Fruit fly (Drosophila melanogaster) whole organism, embryonic: ENCODE measurements around the gene Pop2.

Experiments used
- Antp ChIP-seq: fragments of 200-800 bp; sonication (Bioruptor generic); optimal IDR thresholded peaks from 3 replicates; lab custom pipeline; 2016; ENCODE audit warnings: missing biosample characterization, missing genetic modification characterization
- CG10209 ChIP-seq: fragments of 200-800 bp; sonication (Bioruptor generic); optimal IDR thresholded peaks from 3 replicates; lab custom pipeline; 2017; ENCODE audit warnings: missing biosample characterization, mild to moderate bottlenecking, missing genetic modification characterization, missing genetic modification reagents
- CG11456 ChIP-seq: fragments of 200-800 bp; sonication (Bioruptor generic); IDR thresholded peaks from 3 replicates; pipeline ENCODE4 v1.3.6; 2022; ENCODE audit warnings: missing biosample characterization, missing genetic modification characterization
- CG11695 ChIP-seq: fragments of 200-800 bp; sonication (Bioruptor generic); IDR thresholded peaks from 3 replicates; pipeline ENCODE4 v1.3.6; 2022; ENCODE audit warnings: missing biosample characterization, missing genetic modification characterization
- CG1233 ChIP-seq: fragments of 200-800 bp; sonication (Bioruptor generic); optimal IDR thresholded peaks from 4 replicates; lab custom pipeline; 2018; ENCODE audit warnings: missing biosample characterization, mild to moderate bottlenecking, missing genetic modification characterization
- CG13296 ChIP-seq: fragments of 200-800 bp; sonication (Bioruptor generic); optimal IDR thresholded peaks from 3 replicates; lab custom pipeline; 2018; ENCODE audit warnings: missing biosample characterization, mild to moderate bottlenecking, missing genetic modification characterization
- CG13775 ChIP-seq: fragments of 200-800 bp; sonication (Bioruptor generic); optimal IDR thresholded peaks from 3 replicates; lab custom pipeline; 2017; ENCODE audit warnings: missing biosample characterization, mild to moderate bottlenecking, missing genetic modification characterization
- CG1529 ChIP-seq: fragments of 200-800 bp; sonication (Bioruptor generic); optimal IDR thresholded peaks from 3 replicates; lab custom pipeline; 2018; ENCODE audit warnings: missing biosample characterization, missing genetic modification characterization
- CG16813 ChIP-seq: fragments of 200-800 bp; sonication (Bioruptor generic); IDR thresholded peaks from 3 replicates; pipeline ENCODE4 v1.3.6; 2022; ENCODE audit warnings: missing biosample characterization, missing genetic modification characterization; ENCODE audit not compliant: partially characterized antibody
- CG17361 ChIP-seq: fragments of 200-800 bp; sonication (Bioruptor generic); IDR thresholded peaks from 3 replicates; pipeline ENCODE4 v1.3.6; 2022; ENCODE audit warnings: missing biosample characterization, missing genetic modification characterization
- CG18619 ChIP-seq: fragments of 200-800 bp; sonication (Bioruptor generic); optimal IDR thresholded peaks from 3 replicates; lab custom pipeline; 2017; ENCODE audit warnings: missing biosample characterization, mild to moderate bottlenecking, missing genetic modification characterization
- CG2116 ChIP-seq: fragments of 200-800 bp; sonication (Bioruptor generic); optimal IDR thresholded peaks from 3 replicates; lab custom pipeline; 2018; ENCODE audit warnings: missing biosample characterization, mild to moderate bottlenecking, missing genetic modification characterization
- CG3065 ChIP-seq: fragments of 200-800 bp; sonication (Bioruptor generic); optimal IDR thresholded peaks from 2 replicates; lab custom pipeline; 2016; ENCODE audit warnings: missing biosample characterization, missing genetic modification characterization
- CG32767 ChIP-seq: fragments of 200-800 bp; sonication (Bioruptor generic); IDR thresholded peaks from 2 replicates; pipeline ENCODE4 v1.3.6; 2022; ENCODE audit warnings: missing biosample characterization, missing genetic modification characterization
- CG4820 ChIP-seq: fragments of 200-800 bp; sonication (Bioruptor generic); optimal IDR thresholded peaks from 3 replicates; lab custom pipeline; 2016; ENCODE audit warnings: missing biosample characterization, missing genetic modification characterization
- CG5180 ChIP-seq: fragments of 200-800 bp; sonication (Bioruptor generic); optimal IDR thresholded peaks from 3 replicates; lab custom pipeline; 2017; ENCODE audit warnings: missing biosample characterization, missing genetic modification characterization, mild to moderate bottlenecking, moderate library complexity, missing genetic modification reagents
- CG6689 ChIP-seq: fragments of 200-800 bp; sonication (Bioruptor generic); IDR thresholded peaks from 2 replicates; pipeline ENCODE4 v1.3.6; 2022; ENCODE audit warnings: missing biosample characterization, missing genetic modification characterization
- CG7372 ChIP-seq: fragments of 200-800 bp; sonication (Bioruptor generic); IDR thresholded peaks from 2 replicates; pipeline ENCODE4 v1.3.6; 2022; ENCODE audit warnings: missing biosample characterization, missing genetic modification characterization
- CG8388 ChIP-seq: fragments of 200-800 bp; sonication (Bioruptor generic); optimal IDR thresholded peaks from 2 replicates; lab custom pipeline; 2019; ENCODE audit warnings: missing biosample characterization, mild to moderate bottlenecking, missing genetic modification characterization, moderate library complexity
- D19B ChIP-seq: fragments of 200-800 bp; sonication (Bioruptor generic); optimal IDR thresholded peaks from 2 replicates; lab custom pipeline; 2017; ENCODE audit warnings: missing biosample characterization, mild to moderate bottlenecking, missing genetic modification characterization
- Ets97D ChIP-seq: fragments of 200-800 bp; sonication (Bioruptor generic); optimal IDR thresholded peaks from 3 replicates; lab custom pipeline; 2016; ENCODE audit warnings: missing biosample characterization, missing genetic modification characterization
- HLH54F ChIP-seq: fragments of 200-800 bp; sonication (Bioruptor generic); optimal IDR thresholded peaks from 3 replicates; lab custom pipeline; 2016; ENCODE audit warnings: missing biosample characterization, missing genetic modification characterization
- Hey ChIP-seq: fragments of 200-800 bp; sonication (Bioruptor generic); optimal IDR thresholded peaks from 3 replicates; lab custom pipeline; 2018; ENCODE audit warnings: missing biosample characterization, mild to moderate bottlenecking, missing genetic modification characterization
- HmgD ChIP-seq: fragments of 200-800 bp; sonication (Bioruptor generic); optimal IDR thresholded peaks from 3 replicates; lab custom pipeline; 2016; ENCODE audit warnings: missing biosample characterization, missing genetic modification characterization
- Hmr ChIP-seq: fragments of 200-800 bp; sonication (Bioruptor generic); optimal IDR thresholded peaks from 3 replicates; lab custom pipeline; 2017; ENCODE audit warnings: mild to moderate bottlenecking, missing biosample characterization, missing genetic modification reagents, missing genetic modification characterization
- Hmx ChIP-seq: fragments of 200-800 bp; sonication (Bioruptor generic); optimal IDR thresholded peaks from 2 replicates; lab custom pipeline; 2016; ENCODE audit warnings: missing biosample characterization, missing genetic modification characterization
- Mad ChIP-seq: fragments of 200-800 bp; sonication (Bioruptor generic); optimal IDR thresholded peaks from 2 replicates; lab custom pipeline; 2016; ENCODE audit warnings: missing biosample characterization, missing genetic modification characterization
- Mrtf ChIP-seq: fragments of 200-800 bp; sonication (Bioruptor generic); IDR thresholded peaks from 3 replicates; pipeline ENCODE4 v1.3.6; 2022; ENCODE audit warnings: missing biosample characterization, missing genetic modification characterization
- NfI ChIP-seq: fragments of 200-800 bp; sonication (Bioruptor generic); optimal IDR thresholded peaks from 3 replicates; lab custom pipeline; 2018; ENCODE audit warnings: missing biosample characterization, mild to moderate bottlenecking, missing genetic modification characterization, moderate library complexity
- Opbp ChIP-seq: fragments of 200-800 bp; sonication (Bioruptor generic); IDR thresholded peaks from 3 replicates; pipeline ENCODE4 v1.3.6; 2022; ENCODE audit warnings: missing biosample characterization, missing genetic modification characterization; ENCODE audit not compliant: partially characterized antibody
- Pdp1 ChIP-seq, 2 experiments: fragments of 200-800 bp; sonication (Bioruptor generic); optimal IDR thresholded peaks; 3 replicates each; lab custom pipeline; 2016; ENCODE audit warnings: missing biosample characterization in 2 of 2, missing genetic modification characterization in 2 of 2, mild to moderate bottlenecking in 1 of 2, moderate library complexity in 1 of 2
- Rx ChIP-seq: fragments of 200-800 bp; sonication (Bioruptor generic); IDR thresholded peaks from 2 replicates; pipeline ENCODE4 v1.3.6; 2022; ENCODE audit warnings: missing biosample characterization, missing genetic modification characterization
- Vsx1 ChIP-seq: fragments of 200-800 bp; sonication (Bioruptor generic); optimal IDR thresholded peaks from 2 replicates; lab custom pipeline; 2017; ENCODE audit warnings: missing biosample characterization, mild to moderate bottlenecking, missing genetic modification characterization, missing genetic modification reagents
- az2 ChIP-seq: fragments of 200-800 bp; sonication (Bioruptor generic); optimal IDR thresholded peaks from 3 replicates; lab custom pipeline; 2016; ENCODE audit warnings: missing biosample characterization, missing genetic modification characterization
- chn ChIP-seq: fragments of 200-800 bp; sonication (Bioruptor generic); optimal IDR thresholded peaks from 2 replicates; lab custom pipeline; 2016; ENCODE audit warnings: missing biosample characterization, missing genetic modification characterization
- disco-r ChIP-seq: fragments of 200-800 bp; sonication (Bioruptor generic); optimal IDR thresholded peaks from 2 replicates; lab custom pipeline; 2016; ENCODE audit warnings: missing biosample characterization, missing genetic modification characterization
- eve ChIP-seq, 2 experiments: fragments of >200 bp; optimal IDR thresholded peaks; 2 replicates each; lab custom pipeline; 2017; ENCODE audit warnings: missing biosample characterization in 2 of 2, missing genetic modification characterization in 2 of 2
- fd3F ChIP-seq: fragments of 200-800 bp; sonication (Bioruptor generic); optimal IDR thresholded peaks from 2 replicates; lab custom pipeline; 2018; ENCODE audit warnings: missing biosample characterization, mild to moderate bottlenecking, missing genetic modification characterization, moderate library complexity
- hbn ChIP-seq: fragments of 200-800 bp; sonication (Bioruptor generic); IDR thresholded peaks from 2 replicates; pipeline ENCODE4 v1.3.6; 2022; ENCODE audit warnings: missing biosample characterization, missing genetic modification characterization; ENCODE audit not compliant: partially characterized antibody
- hkb ChIP-seq, 2 experiments: fragments of 200-800 bp in 1 of 2; fragments of >200 bp in 1 of 2; sonication (Bioruptor generic) in 1 of 2; IDR thresholded peaks in 1 of 2; optimal IDR thresholded peaks in 1 of 2; 2 replicates each; pipeline versions ENCODE4 v1.3.6 to Lab custom; 2017 to 2022; ENCODE audit warnings: missing biosample characterization in 1 of 2, missing genetic modification characterization in 1 of 2
- kay ChIP-seq: fragments of 200-800 bp; sonication (Bioruptor generic); optimal IDR thresholded peaks from 2 replicates; lab custom pipeline; 2016; ENCODE audit warnings: missing biosample characterization, missing genetic modification characterization
- lilli ChIP-seq: fragments of 200-800 bp; sonication (Bioruptor generic); optimal IDR thresholded peaks from 3 replicates; lab custom pipeline; 2016; ENCODE audit warnings: missing biosample characterization, missing genetic modification characterization
- lmd ChIP-seq: fragments of 200-800 bp; sonication (Bioruptor generic); IDR thresholded peaks from 2 replicates; pipeline ENCODE4 v1.3.6; 2022; ENCODE audit warnings: missing biosample characterization, missing genetic modification characterization
- nmo ChIP-seq: fragments of 200-800 bp; sonication (Bioruptor generic); optimal IDR thresholded peaks from 2 replicates; lab custom pipeline; 2018; ENCODE audit warnings: missing biosample characterization, mild to moderate bottlenecking, missing genetic modification characterization, moderate library complexity
- sens-2 ChIP-seq: fragments of 200-800 bp; sonication (Bioruptor generic); IDR thresholded peaks from 2 replicates; pipeline ENCODE4 v1.3.6; 2022; ENCODE audit warnings: missing biosample characterization, missing genetic modification characterization
- seq ChIP-seq: fragments of 200-800 bp; sonication (Bioruptor generic); IDR thresholded peaks from 2 replicates; pipeline ENCODE4 v1.3.6; 2022; ENCODE audit warnings: missing biosample characterization, missing genetic modification characterization
- sim ChIP-seq: fragments of 200-800 bp; sonication (Bioruptor generic); IDR thresholded peaks from 2 replicates; pipeline ENCODE4 v1.3.6; 2022; ENCODE audit warnings: missing biosample characterization, missing genetic modification characterization
- sisA ChIP-seq: fragments of 200-800 bp; sonication (Bioruptor generic); IDR thresholded peaks from 2 replicates; pipeline ENCODE4 v1.3.6; 2022; ENCODE audit warnings: missing biosample characterization, missing genetic modification characterization
- so ChIP-seq: fragments of 200-800 bp; sonication (Bioruptor generic); IDR thresholded peaks from 3 replicates; pipeline ENCODE4 v1.3.6; 2022; ENCODE audit warnings: missing biosample characterization, missing genetic modification characterization
- tll ChIP-seq, 2 experiments: fragments of 200-800 bp in 1 of 2; fragments of >200 bp in 1 of 2; sonication (Bioruptor generic) in 1 of 2; optimal IDR thresholded peaks; 2 replicates each; lab custom pipeline; 2017 to 2019; ENCODE audit warnings: missing biosample characterization in 2 of 2, missing genetic modification characterization in 2 of 2, mild to moderate bottlenecking in 1 of 2, moderate library complexity in 1 of 2
- wek ChIP-seq: fragments of 200-800 bp; sonication (Bioruptor generic); optimal IDR thresholded peaks from 3 replicates; lab custom pipeline; 2018; ENCODE audit warnings: missing biosample characterization, mild to moderate bottlenecking, missing genetic modification characterization, moderate library complexity

The Pop2 gene

dm6 chr3L:12050629-12051028 lies 47.9 kb upstream of the Pop2 start (continued):
- no peak for TF ChIP-seq Mad (GFP tag; lab: Kevin White, UChicago)
- TF ChIP-seq Hmx: no peak
- no peak for TF ChIP-seq az2
- TF ChIP-seq CG13296 (GFP tag; lab: Kevin White, UChicago): peak; percentile 37
- peak; percentile 12; the same call in 1 of the 2 replicates for TF ChIP-seq sisA (GFP tag; lab: Robert Waterston, UW)
- no peak for TF ChIP-seq seq (GFP tag; lab: Robert Waterston, UW)
- no peak for TF ChIP-seq CG1529 (GFP tag; lab: Kevin White, UChicago)
- TF ChIP-seq eve (GFP tag; optimal IDR thresholded peaks at IDR 0.05; lab: Kevin White, UChicago): no peak
- 0 out of 3 replicates have a peak, but pooled peaks have one; percentile 30 for TF ChIP-seq CG17361
- no peak for TF ChIP-seq Pdp1 (GFP tag; optimal IDR thresholded peaks at IDR 0.05; lab: Kevin White, UChicago)
- no peak for TF ChIP-seq CG32767 (GFP tag; lab: Robert Waterston, UW)
- TF ChIP-seq fd3F (GFP tag; lab: Kevin White, UChicago): no peak
- TF ChIP-seq CG3065 (GFP tag; lab: Kevin White, UChicago): no peak
- TF ChIP-seq Ets97D (GFP tag; lab: Kevin White, UChicago): no peak
- peak; percentile 9 for TF ChIP-seq CG4820 (GFP tag; lab: Kevin White, UChicago)
- TF ChIP-seq Rx (GFP tag; lab: Robert Waterston, UW): no peak
- no peak for TF ChIP-seq sim (GFP tag; lab: Robert Waterston, UW)
- TF ChIP-seq disco-r (GFP tag; lab: Kevin White, UChicago): no peak
- no peak for TF ChIP-seq Hmr (GFP tag; lab: Kevin White, UChicago)
- TF ChIP-seq Hey (tag; lab: Kevin White, UChicago): no peak
- no peak for TF ChIP-seq CG16813 (GFP tag; lab: Robert Waterston, UW)
- no peak for TF ChIP-seq lilli
- no peak for TF ChIP-seq CG1233 (GFP tag; lab: Kevin White, UChicago)
- TF ChIP-seq lmd (GFP tag; lab: Robert Waterston, UW): 0 out of 2 replicates have a peak, but pooled peaks have one; percentile 32
- no peak for TF ChIP-seq D19B (GFP tag; lab: Kevin White, UChicago)
- TF ChIP-seq CG13775 (GFP tag; lab: Kevin White, UChicago): no peak
- TF ChIP-seq CG11456 (GFP tag; lab: Robert Waterston, UW): no peak
- TF ChIP-seq HmgD (GFP tag; lab: Kevin White, UChicago): no peak
- TF ChIP-seq chn: no peak
- no peak for TF ChIP-seq CG7372 (GFP tag; lab: Robert Waterston, UW)
- no peak for TF ChIP-seq Opbp (GFP tag; lab: Robert Waterston, UW)
- TF ChIP-seq wek (GFP tag; lab: Kevin White, UChicago): no peak
- TF ChIP-seq CG5180 (GFP tag; lab: Kevin White, UChicago): no peak
- no peak for TF ChIP-seq so (GFP tag; lab: Robert Waterston, UW)
- TF ChIP-seq CG18619: no peak
- TF ChIP-seq CG2116 (GFP tag; lab: Kevin White, UChicago): no peak
- TF ChIP-seq Vsx1 (GFP tag; lab: Kevin White, UChicago): no peak
- no peak for TF ChIP-seq tll (GFP tag; optimal IDR thresholded peaks at IDR 0.05; lab: Kevin White, UChicago)
- no peak for TF ChIP-seq CG10209
- no peak for TF ChIP-seq hbn (GFP tag; lab: Robert Waterston, UW)
- no peak for TF ChIP-seq HLH54F (GFP tag; lab: Kevin White, UChicago)
- TF ChIP-seq CG11695 (GFP tag; lab: Robert Waterston, UW): 0 out of 3 replicates have a peak, but pooled peaks have one; percentile 33
- TF ChIP-seq Mrtf (GFP tag; lab: Robert Waterston, UW): no peak
- TF ChIP-seq hkb (optimal IDR thresholded peaks at IDR 0.05; lab: Kevin White, UChicago): no peak
- TF ChIP-seq hkb (GFP tag; IDR thresholded peaks at IDR 0.05; lab: Robert Waterston, UW): peak; percentile 60; the same call in 1 of the 2 replicates
- no peak for TF ChIP-seq kay (GFP tag; lab: Kevin White, UChicago)
- peak; percentile 4 for TF ChIP-seq CG8388
- TF ChIP-seq nmo (GFP tag; lab: Kevin White, UChicago): peak; percentile 14
- peak; percentile 35; the same call in 1 of the 2 replicates for TF ChIP-seq CG6689 (GFP tag; lab: Robert Waterston, UW)
- no peak for TF ChIP-seq sens-2
- TF ChIP-seq NfI: no peak
- TF ChIP-seq Antp (GFP tag; lab: Kevin White, UChicago): no peak
